Fruit fly (Drosophila melanogaster) whole organism, embryonic: ENCODE results near the gene CG15880.

Source experiments
- Bdp1 ChIP-seq: fragments of 200-800 bp; sonication (Bioruptor generic); optimal IDR thresholded peaks from 3 replicates; lab custom pipeline; 2016; ENCODE audit warnings: missing biosample characterization, missing genetic modification characterization
- BtbVII ChIP-seq: fragments of 200-800 bp; sonication (Bioruptor generic); optimal IDR thresholded peaks from 3 replicates; lab custom pipeline; 2017; ENCODE audit warnings: missing biosample characterization, mild to moderate bottlenecking, missing genetic modification characterization
- CG10462 ChIP-seq: fragments of 200-800 bp; sonication (Bioruptor generic); optimal IDR thresholded peaks from 2 replicates; lab custom pipeline; 2016; ENCODE audit warnings: missing biosample characterization, missing genetic modification characterization
- CG11456 ChIP-seq: fragments of 200-800 bp; sonication (Bioruptor generic); IDR thresholded peaks from 3 replicates; pipeline ENCODE4 v1.3.6; 2022; ENCODE audit warnings: missing biosample characterization, missing genetic modification characterization
- CG11695 ChIP-seq: fragments of 200-800 bp; sonication (Bioruptor generic); IDR thresholded peaks from 3 replicates; pipeline ENCODE4 v1.3.6; 2022; ENCODE audit warnings: missing biosample characterization, missing genetic modification characterization
- CG12236 ChIP-seq: fragments of 200-800 bp; sonication (Bioruptor generic); optimal IDR thresholded peaks from 2 replicates; lab custom pipeline; 2016; ENCODE audit warnings: missing biosample characterization, missing genetic modification characterization
- CG14710 ChIP-seq: fragments of 200-800 bp; sonication (Bioruptor generic); optimal IDR thresholded peaks from 3 replicates; lab custom pipeline; 2019; ENCODE audit warnings: missing biosample characterization, mild to moderate bottlenecking, missing genetic modification characterization, moderate library complexity
- CG1529 ChIP-seq: fragments of 200-800 bp; sonication (Bioruptor generic); optimal IDR thresholded peaks from 3 replicates; lab custom pipeline; 2018; ENCODE audit warnings: missing biosample characterization, missing genetic modification characterization
- CG18764 ChIP-seq: fragments of 200-800 bp; sonication (Bioruptor generic); optimal IDR thresholded peaks from 3 replicates; lab custom pipeline; 2016; ENCODE audit warnings: missing biosample characterization, missing genetic modification characterization
- CG2202 ChIP-seq: fragments of 200-800 bp; sonication (Bioruptor generic); optimal IDR thresholded peaks from 2 replicates; lab custom pipeline; 2018; ENCODE audit warnings: missing biosample characterization, mild to moderate bottlenecking, missing genetic modification characterization
- CG30403 ChIP-seq: fragments of 200-800 bp; sonication (Bioruptor generic); optimal IDR thresholded peaks from 3 replicates; lab custom pipeline; 2016; ENCODE audit warnings: missing biosample characterization, missing genetic modification characterization
- CG3065 ChIP-seq: fragments of 200-800 bp; sonication (Bioruptor generic); optimal IDR thresholded peaks from 2 replicates; lab custom pipeline; 2016; ENCODE audit warnings: missing biosample characterization, missing genetic modification characterization
- CG34224 ChIP-seq: fragments of 200-800 bp; sonication (Bioruptor generic); IDR thresholded peaks from 3 replicates; pipeline ENCODE4 v1.3.6; 2022; ENCODE audit warnings: missing biosample characterization, missing genetic modification characterization; ENCODE audit not compliant: partially characterized antibody
- CG4730 ChIP-seq: fragments of 200-800 bp; sonication (Bioruptor generic); IDR thresholded peaks from 2 replicates; pipeline ENCODE4 v1.3.6; 2022; ENCODE audit warnings: missing biosample characterization, missing genetic modification characterization
- CG6765 ChIP-seq: fragments of 200-800 bp; sonication (Bioruptor generic); optimal IDR thresholded peaks from 3 replicates; lab custom pipeline; 2017; ENCODE audit warnings: missing biosample characterization, mild to moderate bottlenecking, missing genetic modification characterization
- CG6791 ChIP-seq: fragments of 200-800 bp; sonication (Bioruptor generic); IDR thresholded peaks from 3 replicates; pipeline ENCODE4 v1.3.6; 2022; ENCODE audit warnings: missing biosample characterization, missing genetic modification characterization; ENCODE audit not compliant: partially characterized antibody
- CG7987 ChIP-seq: fragments of 200-800 bp; sonication (Bioruptor generic); optimal IDR thresholded peaks from 2 replicates; lab custom pipeline; 2018; ENCODE audit warnings: missing biosample characterization, mild to moderate bottlenecking, missing genetic modification characterization, moderate library complexity
- Drgx ChIP-seq: fragments of 200-800 bp; sonication (Bioruptor generic); IDR thresholded peaks from 2 replicates; pipeline ENCODE4 v1.3.6; 2022; ENCODE audit warnings: missing biosample characterization, missing genetic modification characterization
- Ets65A ChIP-seq: fragments of 200-800 bp; sonication (Bioruptor generic); peaks from one replicate; lab custom pipeline; 2016; ENCODE audit warnings: missing biosample characterization, missing genetic modification characterization
- Fer3 ChIP-seq: fragments of 200-800 bp; sonication (Bioruptor generic); optimal IDR thresholded peaks from 2 replicates; lab custom pipeline; 2018; ENCODE audit warnings: missing biosample characterization, mild to moderate bottlenecking, missing genetic modification characterization, moderate library complexity
- HLH4C ChIP-seq: fragments of 200-800 bp; sonication (Bioruptor generic); IDR thresholded peaks from 3 replicates; pipeline ENCODE4 v1.3.6; 2022; ENCODE audit warnings: missing biosample characterization, missing genetic modification characterization; ENCODE audit not compliant: partially characterized antibody
- Hmr ChIP-seq: fragments of 200-800 bp; sonication (Bioruptor generic); optimal IDR thresholded peaks from 3 replicates; lab custom pipeline; 2017; ENCODE audit warnings: mild to moderate bottlenecking, missing biosample characterization, missing genetic modification reagents, missing genetic modification characterization
- Mrtf ChIP-seq: fragments of 200-800 bp; sonication (Bioruptor generic); IDR thresholded peaks from 3 replicates; pipeline ENCODE4 v1.3.6; 2022; ENCODE audit warnings: missing biosample characterization, missing genetic modification characterization
- Myb ChIP-seq: fragments of 200-800 bp; sonication (Bioruptor generic); optimal IDR thresholded peaks from 2 replicates; lab custom pipeline; 2016; ENCODE audit warnings: missing biosample characterization, missing genetic modification characterization
- NFAT ChIP-seq: fragments of 200-800 bp; sonication (Bioruptor generic); IDR thresholded peaks from 2 replicates; pipeline ENCODE4 v1.3.6; 2022; ENCODE audit warnings: missing biosample characterization, missing genetic modification characterization
- Scr ChIP-seq: fragments of 200-800 bp; sonication (Bioruptor generic); IDR thresholded peaks from 2 replicates; pipeline ENCODE4 v1.3.6; 2022; ENCODE audit warnings: missing biosample characterization, missing genetic modification characterization; ENCODE audit not compliant: partially characterized antibody
- Ssrp ChIP-seq: fragments of 200-800 bp; sonication (Bioruptor generic); optimal IDR thresholded peaks from 2 replicates; lab custom pipeline; 2018; ENCODE audit warnings: missing biosample characterization, mild to moderate bottlenecking, missing genetic modification characterization, moderate library complexity
- amos ChIP-seq: fragments of 200-800 bp; sonication (Bioruptor generic); IDR thresholded peaks from 2 replicates; pipeline ENCODE4 v1.3.6; 2022; ENCODE audit warnings: missing biosample characterization, missing genetic modification characterization; ENCODE audit not compliant: partially characterized antibody
- ap ChIP-seq: fragments of 200-800 bp; sonication (Bioruptor generic); IDR thresholded peaks from 2 replicates; pipeline ENCODE4 v1.3.6; 2022; ENCODE audit warnings: missing biosample characterization, missing genetic modification characterization
- ase ChIP-seq: fragments of 200-800 bp; sonication (Bioruptor generic); IDR thresholded peaks from 3 replicates; pipeline ENCODE4 v1.3.6; 2022; ENCODE audit warnings: missing biosample characterization, missing genetic modification characterization
- btn ChIP-seq: fragments of 200-800 bp; sonication (Bioruptor generic); optimal IDR thresholded peaks from 2 replicates; lab custom pipeline; 2016; ENCODE audit warnings: missing biosample characterization, missing genetic modification characterization
- cato ChIP-seq: fragments of 200-800 bp; sonication (Bioruptor generic); optimal IDR thresholded peaks from 2 replicates; lab custom pipeline; 2016; ENCODE audit warnings: missing biosample characterization, missing genetic modification characterization, borderline replicate concordance
- cg ChIP-seq: fragments of 200-800 bp; sonication (Bioruptor generic); optimal IDR thresholded peaks from 3 replicates; lab custom pipeline; 2019; ENCODE audit warnings: missing biosample characterization, mild to moderate bottlenecking, missing genetic modification characterization, moderate library complexity
- chinmo ChIP-seq: fragments of 200-800 bp; sonication (Bioruptor generic); IDR thresholded peaks from 4 replicates; pipeline ENCODE4 v1.3.6; 2022; ENCODE audit warnings: missing biosample characterization, missing genetic modification characterization; ENCODE audit not compliant: partially characterized antibody
- crp ChIP-seq, 2 experiments: fragments of 200-800 bp; sonication (Bioruptor generic); optimal IDR thresholded peaks; 2 replicates in 1 of 2; 3 replicates in 1 of 2; lab custom pipeline; 2017; ENCODE audit warnings: missing biosample characterization in 2 of 2, missing genetic modification characterization in 2 of 2, mild to moderate bottlenecking in 1 of 2, moderate library complexity in 1 of 2
- gsb-n ChIP-seq: fragments of 200-800 bp; sonication (Bioruptor generic); optimal IDR thresholded peaks from 3 replicates; lab custom pipeline; 2018; ENCODE audit warnings: missing biosample characterization, mild to moderate bottlenecking, missing genetic modification characterization
- ham ChIP-seq: fragments of 200-800 bp; sonication (Bioruptor generic); IDR thresholded peaks from 2 replicates; pipeline ENCODE4 v1.3.6; 2022; ENCODE audit warnings: missing biosample characterization, missing genetic modification characterization
- her ChIP-seq: fragments of 200-800 bp; sonication (Bioruptor generic); optimal IDR thresholded peaks from 2 replicates; lab custom pipeline; 2016; ENCODE audit warnings: missing biosample characterization, missing genetic modification characterization
- pan ChIP-seq, 4 experiments: fragments of >200 bp in 3 of 4; fragments of 200-800 bp in 1 of 4; sonication (Bioruptor generic) in 1 of 4; optimal IDR thresholded peaks in 3 of 4; IDR thresholded peaks in 1 of 4; 2 replicates each; pipeline versions ENCODE4 v1.3.6 to Lab custom; 2017 to 2022; ENCODE audit warnings: missing biosample characterization in 2 of 4, missing genetic modification characterization in 2 of 4, mixed read lengths in 1 of 4
- pb ChIP-seq: fragments of 200-800 bp; sonication (Bioruptor generic); optimal IDR thresholded peaks from 3 replicates; lab custom pipeline; 2016; ENCODE audit warnings: missing biosample characterization, missing genetic modification characterization
- pfk ChIP-seq: fragments of 200-800 bp; sonication (Bioruptor generic); optimal IDR thresholded peaks from 2 replicates; lab custom pipeline; 2018; ENCODE audit warnings: missing biosample characterization, mild to moderate bottlenecking, missing genetic modification characterization, moderate library complexity
- prd ChIP-seq, 3 experiments: fragments of >200 bp in 2 of 3; fragments of 200-800 bp in 1 of 3; sonication (Bioruptor generic) in 1 of 3; optimal IDR thresholded peaks in 2 of 3; IDR thresholded peaks in 1 of 3; 2 replicates in 2 of 3; 3 replicates in 1 of 3; pipeline versions ENCODE4 v1.3.6 to Lab custom; 2017 to 2022; ENCODE audit warnings: missing biosample characterization in 1 of 3, missing genetic modification characterization in 1 of 3
- pzg ChIP-seq: fragments of 200-800 bp; sonication (Bioruptor generic); optimal IDR thresholded peaks from 3 replicates; lab custom pipeline; 2018; ENCODE audit warnings: missing biosample characterization, mild to moderate bottlenecking, missing genetic modification characterization, moderate library complexity
- scrt ChIP-seq: fragments of 200-800 bp; sonication (Bioruptor generic); optimal IDR thresholded peaks from 2 replicates; lab custom pipeline; 2018; ENCODE audit warnings: missing biosample characterization, mild to moderate bottlenecking, missing genetic modification characterization, moderate library complexity
- shn ChIP-seq: fragments of 200-800 bp; sonication (Bioruptor generic); optimal IDR thresholded peaks from 3 replicates; lab custom pipeline; 2016; ENCODE audit warnings: missing biosample characterization, missing genetic modification characterization
- sna ChIP-seq: fragments of 200-800 bp; sonication (Bioruptor generic); IDR thresholded peaks from 2 replicates; pipeline ENCODE4 v1.3.6; 2022; ENCODE audit warnings: missing biosample characterization, missing genetic modification characterization; ENCODE audit not compliant: partially characterized antibody
- tin ChIP-seq: fragments of 200-800 bp; sonication (Bioruptor generic); optimal IDR thresholded peaks from 3 replicates; lab custom pipeline; 2016; ENCODE audit warnings: missing biosample characterization, missing genetic modification characterization
- tna ChIP-seq: fragments of 200-800 bp; sonication (Bioruptor generic); IDR thresholded peaks from 2 replicates; pipeline ENCODE4 v1.3.6; 2022; ENCODE audit warnings: missing biosample characterization, missing genetic modification characterization; ENCODE audit not compliant: partially characterized antibody
- wdn ChIP-seq: fragments of 200-800 bp; sonication (Bioruptor generic); IDR thresholded peaks from 2 replicates; pipeline ENCODE4 v1.3.6; 2022; ENCODE audit warnings: missing biosample characterization, missing genetic modification characterization
- zfh1 ChIP-seq: fragments of 200-800 bp; sonication (Bioruptor generic); IDR thresholded peaks from 3 replicates; pipeline ENCODE4 v1.3.6; 2022; ENCODE audit warnings: missing biosample characterization, missing genetic modification characterization

The CG15880 gene

dm6 chr2L:840716-841115 is 23.0 kb upstream of the CG15880 start:
- TF ChIP-seq crp (GFP tag; optimal IDR thresholded peaks at IDR 0.05; lab: Kevin White, UChicago) (no peak), pfk (GFP tag; lab: Kevin White, UChicago) (no peak), wdn (GFP tag; lab: Robert Waterston, UW) (no peak), amos (GFP tag; lab: Robert Waterston, UW) (no peak), BtbVII (GFP tag; lab: Kevin White, UChicago) (no peak), gsb-n (tag; lab: Kevin White, UChicago) (no peak), ase (GFP tag; lab: Robert Waterston, UW) (no peak), Ssrp (tag; lab: Kevin White, UChicago) (no peak), her (GFP tag; lab: Kevin White, UChicago) (no peak), ham (GFP tag; lab: Robert Waterston, UW) (no peak), pb (no peak), CG12236 (GFP tag; lab: Kevin White, UChicago) (no peak), CG6765 (GFP tag; lab: Kevin White, UChicago) (peak; percentile 2), chinmo (GFP tag; lab: Robert Waterston, UW) (peak; percentile 90; the same call in 2 of the 4 replicates), HLH4C (GFP tag; lab: Robert Waterston, UW) (no peak), CG30403 (no peak), pzg (GFP tag; lab: Kevin White, UChicago) (no peak), CG18764 (GFP tag; lab: Kevin White, UChicago) (no peak), CG34224 (GFP tag; lab: Robert Waterston, UW) (0 out of 3 replicates have a peak, but pooled peaks have one; percentile 19), cato (GFP tag; lab: Kevin White, UChicago) (no peak), tin (GFP tag; lab: Kevin White, UChicago) (no peak), CG4730 (no peak), scrt (GFP tag; lab: Kevin White, UChicago) (no peak), prd (optimal IDR thresholded peaks at IDR 0.05; lab: Kevin White, UChicago) (no peak), prd (GFP tag; IDR thresholded peaks at IDR 0.05; lab: Robert Waterston, UW) (no peak), CG6791 (GFP tag; lab: Robert Waterston, UW) (no peak; the same call in 2 of the 3 replicates), CG2202 (tag; lab: Kevin White, UChicago) (no peak), btn (no peak), Myb (GFP tag; lab: Kevin White, UChicago) (no peak), sna (GFP tag; lab: Robert Waterston, UW) (no peak), shn (no peak), Bdp1 (GFP tag; lab: Kevin White, UChicago) (no peak), CG1529 (GFP tag; lab: Kevin White, UChicago) (no peak), CG14710 (tag; lab: Kevin White, UChicago) (no peak), CG11695 (GFP tag; lab: Robert Waterston, UW) (no peak), tna (GFP tag; lab: Robert Waterston, UW) (no peak), CG3065 (no peak), zfh1 (no peak), CG7987 (GFP tag; lab: Kevin White, UChicago) (no peak), pan (optimal IDR thresholded peaks at IDR 0.05; lab: Kevin White, UChicago) (no peak), pan (GFP tag; optimal IDR thresholded peaks at IDR 0.05 in 1 of 2, IDR thresholded peaks at IDR 0.05 in 1 of 2) (peak in 1 of 2 experiments; percentile 27), Scr (GFP tag; lab: Robert Waterston, UW) (no peak), Hmr (no peak), Fer3 (no peak), cg (GFP tag; lab: Kevin White, UChicago) (peak; percentile 3), Ets65A (GFP tag; lab: Kevin White, UChicago) (no peak), ap (GFP tag; lab: Robert Waterston, UW) (no peak), NFAT (GFP tag; lab: Robert Waterston, UW) (no peak), Mrtf (GFP tag; lab: Robert Waterston, UW) (no peak), Drgx (GFP tag; lab: Robert Waterston, UW) (0 out of 2 replicates have a peak, but pooled peaks have one; percentile 33), CG10462 (no peak), CG11456 (no peak)
